Worm (Caenorhabditis elegans) whole organism, late embryonic: Measurements from ENCODE around the gene alh-1.

Experiments
- F13H6.1 ChIP-seq: sonication (generic microtip); optimal IDR thresholded peaks from 2 replicates; lab custom pipeline; 2016; ENCODE audit warnings: missing genetic modification characterization, missing compliant biosample characterization
- K09A11.1 ChIP-seq: sonication (generic microtip); optimal IDR thresholded peaks from 2 replicates; lab custom pipeline; 2017; ENCODE audit warnings: antibody characterized with exemption, mild to moderate bottlenecking, missing genetic modification characterization, missing compliant biosample characterization; ENCODE audit not compliant: insufficient read depth
- Y22D7AL.16 ChIP-seq: sonication (generic microtip); optimal IDR thresholded peaks from 2 replicates; lab custom pipeline; 2016; ENCODE audit warnings: missing genetic modification characterization, missing compliant biosample characterization
- ama-1 ChIP-seq: fragments of 150-350 bp; optimal IDR thresholded peaks from 2 replicates; lab custom pipeline; 2014
- ceh-14 ChIP-seq: sonication (generic microtip); optimal IDR thresholded peaks from 2 replicates; lab custom pipeline; 2016; ENCODE audit warnings: missing genotype, missing genetic modification characterization, missing compliant biosample characterization
- ceh-18 ChIP-seq: sonication (generic microtip); optimal IDR thresholded peaks from 2 replicates; lab custom pipeline; 2016; ENCODE audit warnings: missing genetic modification characterization, missing compliant biosample characterization
- ceh-19 ChIP-seq: fragments of 200-800 bp; sonication (Bioruptor generic); optimal IDR thresholded peaks from 2 replicates; lab custom pipeline; 2018; ENCODE audit warnings: mild to moderate bottlenecking, missing genetic modification characterization, missing compliant biosample characterization
- ceh-22 ChIP-seq: sonication (generic microtip); optimal IDR thresholded peaks from 2 replicates; lab custom pipeline; 2017; ENCODE audit warnings: missing biosample characterization, missing genetic modification characterization
- ceh-24 ChIP-seq: sonication (generic microtip); optimal IDR thresholded peaks from 2 replicates; lab custom pipeline; 2016; ENCODE audit warnings: mild to moderate bottlenecking, missing genetic modification characterization, missing compliant biosample characterization
- ceh-30 ChIP-seq: fragments of 150-350 bp; optimal IDR thresholded peaks from 2 replicates; lab custom pipeline; 2014; ENCODE audit warnings: missing biosample characterization, missing genetic modification characterization
- ceh-34 ChIP-seq: sonication (generic microtip); optimal IDR thresholded peaks from 2 replicates; lab custom pipeline; 2016; ENCODE audit warnings: mild to moderate bottlenecking, missing genetic modification characterization, missing compliant biosample characterization
- ceh-45 ChIP-seq: fragments of 200-800 bp; sonication (Bioruptor generic); IDR thresholded peaks from 2 replicates; pipeline ENCODE4 v1.3.6; 2022; ENCODE audit warnings: missing genetic modification reagents, missing genetic modification characterization, missing compliant biosample characterization
- ceh-9 ChIP-seq: sonication (generic microtip); optimal IDR thresholded peaks from 2 replicates; lab custom pipeline; 2016; ENCODE audit warnings: mild to moderate bottlenecking, missing genetic modification characterization, inconsistent platforms, missing compliant biosample characterization
- che-1 ChIP-seq: sonication (generic microtip); optimal IDR thresholded peaks from 2 replicates; lab custom pipeline; 2016; ENCODE audit warnings: mild to moderate bottlenecking, missing genetic modification characterization, missing compliant biosample characterization
- dmd-4 ChIP-seq: sonication (generic microtip); optimal IDR thresholded peaks from 2 replicates; lab custom pipeline; 2016; ENCODE audit warnings: borderline replicate concordance, missing genetic modification characterization, missing compliant biosample characterization
- elt-2 ChIP-seq: sonication (generic microtip); optimal IDR thresholded peaks from 2 replicates; lab custom pipeline; 2016; ENCODE audit warnings: missing genetic modification reagents, missing genetic modification characterization, missing compliant biosample characterization
- elt-4 ChIP-seq: sonication (generic microtip); optimal IDR thresholded peaks from 2 replicates; lab custom pipeline; 2016; ENCODE audit warnings: missing genetic modification characterization, missing compliant biosample characterization
- ets-4 ChIP-seq: sonication (generic microtip); optimal IDR thresholded peaks from 2 replicates; lab custom pipeline; 2016; ENCODE audit warnings: missing genetic modification characterization, missing compliant biosample characterization
- eyg-1 ChIP-seq: sonication (generic microtip); optimal IDR thresholded peaks from 2 replicates; lab custom pipeline; 2016; ENCODE audit warnings: missing genotype, missing genetic modification characterization, missing compliant biosample characterization
- fax-1 ChIP-seq: sonication (generic microtip); optimal IDR thresholded peaks from 2 replicates; lab custom pipeline; 2016; ENCODE audit warnings: missing genotype, missing genetic modification characterization, missing compliant biosample characterization
- fkh-10 ChIP-seq: fragments of 150-350 bp; optimal IDR thresholded peaks from 2 replicates; lab custom pipeline; 2014; ENCODE audit warnings: missing biosample characterization, missing genetic modification reagents, missing genetic modification characterization
- fkh-6 ChIP-seq: sonication (generic microtip); optimal IDR thresholded peaks from 2 replicates; lab custom pipeline; 2016; ENCODE audit warnings: missing genetic modification characterization, missing compliant biosample characterization
- gmeb-2 ChIP-seq: sonication (generic microtip); optimal IDR thresholded peaks from 2 replicates; lab custom pipeline; 2016; ENCODE audit warnings: missing genetic modification characterization, inconsistent platforms, missing compliant biosample characterization
- hlh-30 ChIP-seq: sonication (generic microtip); optimal IDR thresholded peaks from 2 replicates; lab custom pipeline; 2017; ENCODE audit warnings: antibody characterized with exemption, missing genetic modification characterization, missing compliant biosample characterization; ENCODE audit not compliant: insufficient read depth
- hlh-6 ChIP-seq: sonication (generic microtip); optimal IDR thresholded peaks from 2 replicates; lab custom pipeline; 2016; ENCODE audit warnings: missing genotype, missing genetic modification characterization, missing compliant biosample characterization
- lin-11 ChIP-seq: fragments of 200-800 bp; sonication (Bioruptor generic); optimal IDR thresholded peaks from 2 replicates; lab custom pipeline; 2018; ENCODE audit warnings: mild to moderate bottlenecking, missing genetic modification characterization, missing compliant biosample characterization
- madf-2 ChIP-seq: sonication (generic microtip); optimal IDR thresholded peaks from 2 replicates; lab custom pipeline; 2017; ENCODE audit warnings: missing genetic modification characterization, missing compliant biosample characterization
- nhr-232 ChIP-seq: sonication (generic microtip); optimal IDR thresholded peaks from 2 replicates; lab custom pipeline; 2016; ENCODE audit warnings: missing genetic modification characterization, missing compliant biosample characterization
- pag-3 ChIP-seq: sonication (generic microtip); optimal IDR thresholded peaks from 2 replicates; lab custom pipeline; 2016; ENCODE audit warnings: missing compliant biosample characterization, missing genetic modification characterization, borderline replicate concordance
- pax-1 ChIP-seq: fragments of 150-350 bp; optimal IDR thresholded peaks from 2 replicates; lab custom pipeline; 2014; ENCODE audit warnings: missing biosample characterization, missing genetic modification characterization
- pha-2 ChIP-seq: sonication (generic microtip); optimal IDR thresholded peaks from 2 replicates; lab custom pipeline; 2017; ENCODE audit warnings: mild to moderate bottlenecking, missing genetic modification characterization, missing compliant biosample characterization
- pqm-1 ChIP-seq: sonication (generic microtip); optimal IDR thresholded peaks from 2 replicates; lab custom pipeline; 2016; ENCODE audit warnings: missing genetic modification characterization, missing compliant biosample characterization
- pros-1 ChIP-seq: fragments of 150-350 bp; optimal IDR thresholded peaks from 2 replicates; lab custom pipeline; 2014; ENCODE audit warnings: missing biosample characterization, missing genetic modification reagents, missing genetic modification characterization
- ref-2 ChIP-seq: sonication (generic microtip); optimal IDR thresholded peaks from 2 replicates; lab custom pipeline; 2016; ENCODE audit warnings: missing genetic modification characterization, missing compliant biosample characterization
- rnt-1 ChIP-seq: sonication (generic microtip); optimal IDR thresholded peaks from 2 replicates; lab custom pipeline; 2016; ENCODE audit warnings: missing genetic modification characterization, missing compliant biosample characterization
- sdc-2 ChIP-seq: sonication (generic microtip); optimal IDR thresholded peaks from 2 replicates; lab custom pipeline; 2016; ENCODE audit warnings: missing genotype, missing genetic modification characterization, missing compliant biosample characterization
- sox-2 ChIP-seq: fragments of 200-800 bp; sonication (Bioruptor generic); IDR thresholded peaks from 2 replicates; pipeline ENCODE4 v1.3.6; 2022; ENCODE audit warnings: missing genetic modification reagents, missing genetic modification characterization, missing compliant biosample characterization
- sox-4 ChIP-seq: sonication (generic microtip); optimal IDR thresholded peaks from 2 replicates; lab custom pipeline; 2017; ENCODE audit warnings: mild to moderate bottlenecking, missing genetic modification characterization, inconsistent platforms, missing compliant biosample characterization
- syd-9 ChIP-seq: sonication (generic microtip); optimal IDR thresholded peaks from 2 replicates; lab custom pipeline; 2016; ENCODE audit warnings: mild to moderate bottlenecking, missing genetic modification characterization, moderate library complexity, missing compliant biosample characterization
- tbx-2 ChIP-seq: sonication (generic microtip); optimal IDR thresholded peaks from 2 replicates; lab custom pipeline; 2016; ENCODE audit warnings: missing genetic modification characterization, missing compliant biosample characterization
- tbx-7 ChIP-seq: sonication (generic microtip); optimal IDR thresholded peaks from 2 replicates; lab custom pipeline; 2016; ENCODE audit warnings: missing genotype, missing genetic modification characterization, missing compliant biosample characterization
- ttx-3 ChIP-seq: sonication (generic microtip); optimal IDR thresholded peaks from 2 replicates; lab custom pipeline; 2016; ENCODE audit warnings: missing genetic modification reagents, missing genetic modification characterization, missing compliant biosample characterization
- unc-3 ChIP-seq, 2 experiments: fragments of 200-800 bp in 1 of 2; sonication (Bioruptor generic) in 1 of 2; sonication (generic microtip) in 1 of 2; conservative IDR thresholded peaks in 1 of 2; optimal IDR thresholded peaks in 1 of 2; 2 replicates each; pipeline versions ENCODE4 v1.3.6 to Lab custom; 2016 to 2022; ENCODE audit warnings: missing compliant biosample characterization in 2 of 2, missing genetic modification characterization in 2 of 2, missing genetic modification reagents in 1 of 2
- unc-86 ChIP-seq: sonication (generic microtip); optimal IDR thresholded peaks from 2 replicates; lab custom pipeline; 2016; ENCODE audit warnings: missing genetic modification characterization, missing compliant biosample characterization
- zip-5 ChIP-seq: sonication (generic microtip); optimal IDR thresholded peaks from 2 replicates; lab custom pipeline; 2016; ENCODE audit warnings: missing genetic modification characterization, missing compliant biosample characterization
- ztf-16 ChIP-seq: sonication (generic microtip); optimal IDR thresholded peaks from 2 replicates; lab custom pipeline; 2017; ENCODE audit warnings: missing genetic modification characterization, missing compliant biosample characterization

alh-1 gene

ce11 chrIII:5080700-5081572 is 3.4 kb downstream of the alh-1 start (continued):
- TF ChIP-seq rnt-1 (no peak), madf-2 (tag; lab: Kevin White, UChicago) (peak; percentile 58), ceh-45 (peak; percentile 71), fax-1 (peak; percentile 54), ets-4 (tag; lab: Kevin White, UChicago) (peak; percentile 82), F13H6.1 (tag; lab: Kevin White, UChicago) (no peak), ceh-34 (tag; lab: Kevin White, UChicago) (peak; percentile 44), pqm-1 (tag; lab: Kevin White, UChicago) (peak; percentile 4), syd-9 (tag; lab: Kevin White, UChicago) (no peak), ref-2 (tag; lab: Kevin White, UChicago) (peak; percentile 75), sox-2 (GFP tag; lab: Robert Waterston, UW) (peak; percentile 60), hlh-30 (no peak), tbx-7 (tag; lab: Kevin White, UChicago) (peak; percentile 26), pros-1 (no peak), ceh-22 (tag; lab: Kevin White, UChicago) (no peak), pha-2 (tag; lab: Kevin White, UChicago) (peak; percentile 66), fkh-10 (GFP tag; lab: Kevin White, UChicago) (no peak), Y22D7AL.16 (tag; lab: Kevin White, UChicago) (peak; percentile 28), pag-3 (tag; lab: Kevin White, UChicago) (no peak), ttx-3 (tag; lab: Kevin White, UChicago) (peak; percentile 54), tbx-2 (tag; lab: Kevin White, UChicago) (peak; percentile 68), ceh-19 (GFP tag; lab: Kevin White, UChicago) (peak; percentile 73), ceh-30 (tag; lab: Kevin White, UChicago) (no peak), hlh-6 (tag; lab: Kevin White, UChicago) (peak; percentile 69), unc-3 (GFP tag; conservative IDR thresholded peaks at IDR 0.05; lab: Robert Waterston, UW) (0 out of 2 replicates have a peak, but pooled peaks have one; percentile 52), unc-3 (tag; optimal IDR thresholded peaks at IDR 0.05; lab: Kevin White, UChicago) (peak; percentile 25), unc-86 (tag; lab: Kevin White, UChicago) (peak; percentile 57), dmd-4 (no peak), K09A11.1 (tag; lab: Kevin White, UChicago) (no peak), sdc-2 (tag; lab: Kevin White, UChicago) (peak; percentile 46), ama-1 (lab: Kevin White, UChicago) (no peak), ceh-18 (tag; lab: Kevin White, UChicago) (peak; percentile 38), ztf-16 (tag; lab: Kevin White, UChicago) (peak; percentile 51), gmeb-2 (tag; lab: Kevin White, UChicago) (peak; percentile 29), lin-11 (peak; percentile 49), nhr-232 (tag; lab: Kevin White, UChicago) (peak; percentile 57), eyg-1 (tag; lab: Kevin White, UChicago) (no peak), ceh-24 (tag; lab: Kevin White, UChicago) (peak; percentile 54), zip-5 (tag; lab: Kevin White, UChicago) (peak; percentile 72), che-1 (tag; lab: Kevin White, UChicago) (peak; percentile 67), ceh-9 (tag; lab: Kevin White, UChicago) (peak; percentile 14), ceh-14 (tag; lab: Kevin White, UChicago) (peak; percentile 82), elt-4 (tag; lab: Kevin White, UChicago) (no peak), pax-1 (tag; lab: Kevin White, UChicago) (no peak), elt-2 (tag; lab: Kevin White, UChicago) (peak; percentile 76), sox-4 (peak; percentile 57), fkh-6 (peak; percentile 78)
- TF ChIP-seq, all 69 proteins: peak for 46
